Fruit fly (Drosophila melanogaster): ENCODE measurements around the gene CG14968.

- TF ChIP-seq CG8478 (optimal IDR thresholded peaks at IDR 0.05) (no peak), Dll (optimal IDR thresholded peaks at IDR 0.05) (no peak), usp (GFP tag; optimal IDR thresholded peaks at IDR 0.05) (no peak)
Observed at dm6 chr3L:3352516-3352915, 49.6 kb upstream of the CG14968 start.
